Fruit fly (Drosophila melanogaster) whole organism, embryonic: ENCODE results near the gene CG5641.

Source experiments
- B-H2 ChIP-seq: fragments of 200-800 bp; sonication (Bioruptor generic); optimal IDR thresholded peaks from 2 replicates; lab custom pipeline; 2018; ENCODE audit warnings: missing biosample characterization, mild to moderate bottlenecking, missing genetic modification characterization
- C15 ChIP-seq: fragments of 200-800 bp; sonication (Bioruptor generic); IDR thresholded peaks from 3 replicates; pipeline ENCODE4 v1.3.6; 2022; ENCODE audit warnings: missing biosample characterization, missing genetic modification characterization
- CG10267 ChIP-seq: fragments of 200-800 bp; sonication (Bioruptor generic); optimal IDR thresholded peaks from 2 replicates; lab custom pipeline; 2018; ENCODE audit warnings: missing biosample characterization, mild to moderate bottlenecking, missing genetic modification characterization, moderate library complexity
- CG10321 ChIP-seq: fragments of 200-800 bp; sonication (Bioruptor generic); IDR thresholded peaks from 2 replicates; pipeline ENCODE4 v1.3.6; 2022; ENCODE audit warnings: missing biosample characterization, missing genetic modification characterization
- CG12744 ChIP-seq: fragments of 200-800 bp; sonication (Bioruptor generic); optimal IDR thresholded peaks from 2 replicates; lab custom pipeline; 2016; ENCODE audit warnings: missing biosample characterization, missing genetic modification characterization
- CG12942 ChIP-seq: fragments of 200-800 bp; sonication (Bioruptor generic); optimal IDR thresholded peaks from 3 replicates; lab custom pipeline; 2016; ENCODE audit warnings: missing biosample characterization, missing genetic modification characterization
- CG13287 ChIP-seq: fragments of 200-800 bp; sonication (Bioruptor generic); IDR thresholded peaks from 2 replicates; pipeline ENCODE4 v1.3.6; 2022; ENCODE audit warnings: missing biosample characterization, missing genetic modification characterization; ENCODE audit not compliant: partially characterized antibody
- CG16815 ChIP-seq: fragments of 200-800 bp; sonication (Bioruptor generic); optimal IDR thresholded peaks from 3 replicates; lab custom pipeline; 2017; ENCODE audit warnings: missing biosample characterization, mild to moderate bottlenecking, missing genetic modification characterization
- CG17186 ChIP-seq: fragments of 200-800 bp; sonication (Bioruptor generic); optimal IDR thresholded peaks from 3 replicates; lab custom pipeline; 2017; ENCODE audit warnings: missing biosample characterization, missing genetic modification reagents, missing genetic modification characterization
- CG17912 ChIP-seq: fragments of 200-800 bp; sonication (Bioruptor generic); optimal IDR thresholded peaks from 2 replicates; lab custom pipeline; 2018; ENCODE audit warnings: missing biosample characterization, mild to moderate bottlenecking, missing genetic modification characterization
- CG1792 ChIP-seq: fragments of 200-800 bp; sonication (Bioruptor generic); optimal IDR thresholded peaks from 2 replicates; lab custom pipeline; 2016; ENCODE audit warnings: missing biosample characterization, missing genetic modification characterization
- CG18011 ChIP-seq: fragments of 200-800 bp; sonication (Bioruptor generic); optimal IDR thresholded peaks from 2 replicates; lab custom pipeline; 2017; ENCODE audit warnings: missing biosample characterization, missing genetic modification characterization, mild to moderate bottlenecking, moderate library complexity, missing genotype
- CG2129 ChIP-seq: fragments of 200-800 bp; sonication (Bioruptor generic); IDR thresholded peaks from 2 replicates; pipeline ENCODE4 v1.3.6; 2022; ENCODE audit warnings: missing biosample characterization, missing genetic modification characterization; ENCODE audit not compliant: partially characterized antibody
- CG2889 ChIP-seq: fragments of 200-800 bp; sonication (Bioruptor generic); IDR thresholded peaks from 3 replicates; pipeline ENCODE4 v1.3.6; 2022; ENCODE audit warnings: missing biosample characterization, missing genetic modification characterization
- CG3995 ChIP-seq: fragments of 200-800 bp; sonication (Bioruptor generic); optimal IDR thresholded peaks from 3 replicates; lab custom pipeline; 2016; ENCODE audit warnings: missing biosample characterization, missing genetic modification characterization
- CG5245 ChIP-seq: fragments of 200-800 bp; sonication (Bioruptor generic); optimal IDR thresholded peaks from 3 replicates; lab custom pipeline; 2016; ENCODE audit warnings: missing biosample characterization, missing genetic modification characterization
- CG5953 ChIP-seq: fragments of 200-800 bp; sonication (Bioruptor generic); IDR thresholded peaks from 2 replicates; pipeline ENCODE4 v1.3.6; 2022; ENCODE audit warnings: missing biosample characterization, missing genetic modification characterization
- CG6813 ChIP-seq: fragments of 200-800 bp; sonication (Bioruptor generic); optimal IDR thresholded peaks from 2 replicates; lab custom pipeline; 2017; ENCODE audit warnings: missing biosample characterization, missing genetic modification characterization, mild to moderate bottlenecking, moderate library complexity, missing genetic modification reagents
- CG7372 ChIP-seq: fragments of 200-800 bp; sonication (Bioruptor generic); IDR thresholded peaks from 2 replicates; pipeline ENCODE4 v1.3.6; 2022; ENCODE audit warnings: missing biosample characterization, missing genetic modification characterization
- CG7963 ChIP-seq: fragments of 200-800 bp; sonication (Bioruptor generic); IDR thresholded peaks from 3 replicates; pipeline ENCODE4 v1.3.6; 2022; ENCODE audit warnings: missing biosample characterization, missing genetic modification characterization; ENCODE audit not compliant: partially characterized antibody
- CG8388 ChIP-seq: fragments of 200-800 bp; sonication (Bioruptor generic); optimal IDR thresholded peaks from 2 replicates; lab custom pipeline; 2019; ENCODE audit warnings: missing biosample characterization, mild to moderate bottlenecking, missing genetic modification characterization, moderate library complexity
- Hr78 ChIP-seq, 2 experiments: fragments of 200-800 bp in 1 of 2; fragments of >200 bp in 1 of 2; sonication (Bioruptor generic) in 1 of 2; optimal IDR thresholded peaks; 2 replicates each; lab custom pipeline; 2017 to 2019; ENCODE audit warnings: missing biosample characterization in 2 of 2, missing genetic modification characterization in 2 of 2, mild to moderate bottlenecking in 1 of 2, moderate library complexity in 1 of 2
- MTF-1 ChIP-seq: fragments of 200-800 bp; sonication (Bioruptor generic); optimal IDR thresholded peaks from 2 replicates; lab custom pipeline; 2018; ENCODE audit warnings: missing biosample characterization, mild to moderate bottlenecking, missing genetic modification characterization, borderline replicate concordance
- Myb ChIP-seq: fragments of 200-800 bp; sonication (Bioruptor generic); optimal IDR thresholded peaks from 2 replicates; lab custom pipeline; 2016; ENCODE audit warnings: missing biosample characterization, missing genetic modification characterization
- NFAT ChIP-seq: fragments of 200-800 bp; sonication (Bioruptor generic); IDR thresholded peaks from 2 replicates; pipeline ENCODE4 v1.3.6; 2022; ENCODE audit warnings: missing biosample characterization, missing genetic modification characterization
- NK7.1 ChIP-seq: fragments of 200-800 bp; sonication (Bioruptor generic); optimal IDR thresholded peaks from 3 replicates; lab custom pipeline; 2016; ENCODE audit warnings: missing biosample characterization, missing genetic modification characterization
- Ssrp ChIP-seq: fragments of 200-800 bp; sonication (Bioruptor generic); optimal IDR thresholded peaks from 2 replicates; lab custom pipeline; 2018; ENCODE audit warnings: missing biosample characterization, mild to moderate bottlenecking, missing genetic modification characterization, moderate library complexity
- Stat92E ChIP-seq, 3 experiments: fragments of >200 bp in 2 of 3; fragments of 200-800 bp in 1 of 3; sonication (Bioruptor generic) in 1 of 3; optimal IDR thresholded peaks; 2 replicates each; lab custom pipeline; 2017 to 2019; ENCODE audit warnings: missing biosample characterization in 3 of 3, missing genetic modification characterization in 3 of 3, mild to moderate bottlenecking in 1 of 3, moderate library complexity in 1 of 3
- Vsx1 ChIP-seq: fragments of 200-800 bp; sonication (Bioruptor generic); optimal IDR thresholded peaks from 2 replicates; lab custom pipeline; 2017; ENCODE audit warnings: missing biosample characterization, mild to moderate bottlenecking, missing genetic modification characterization, missing genetic modification reagents
- crc ChIP-seq: fragments of 200-800 bp; sonication (Bioruptor generic); optimal IDR thresholded peaks from 2 replicates; lab custom pipeline; 2016; ENCODE audit warnings: missing biosample characterization, missing genetic modification characterization
- da ChIP-seq: fragments of 200-800 bp; sonication (Bioruptor generic); optimal IDR thresholded peaks from 2 replicates; lab custom pipeline; 2016; ENCODE audit warnings: missing biosample characterization, missing genetic modification characterization
- emc ChIP-seq: fragments of 200-800 bp; sonication (Bioruptor generic); optimal IDR thresholded peaks from 2 replicates; lab custom pipeline; 2016; ENCODE audit warnings: missing biosample characterization, missing genetic modification characterization
- ems ChIP-seq: fragments of 200-800 bp; sonication (Bioruptor generic); optimal IDR thresholded peaks from 3 replicates; lab custom pipeline; 2016; ENCODE audit warnings: missing biosample characterization, missing genetic modification characterization
- fd96Cb ChIP-seq: fragments of 200-800 bp; sonication (Bioruptor generic); optimal IDR thresholded peaks from 2 replicates; lab custom pipeline; 2018; ENCODE audit warnings: missing biosample characterization, mild to moderate bottlenecking, missing genetic modification characterization, moderate library complexity
- gce ChIP-seq: fragments of 200-800 bp; sonication (Bioruptor generic); IDR thresholded peaks from 3 replicates; pipeline ENCODE4 v1.3.6; 2022; ENCODE audit warnings: missing biosample characterization, missing genetic modification characterization
- hkb ChIP-seq, 2 experiments: fragments of 200-800 bp in 1 of 2; fragments of >200 bp in 1 of 2; sonication (Bioruptor generic) in 1 of 2; IDR thresholded peaks in 1 of 2; optimal IDR thresholded peaks in 1 of 2; 2 replicates each; pipeline versions ENCODE4 v1.3.6 to Lab custom; 2017 to 2022; ENCODE audit warnings: missing biosample characterization in 1 of 2, missing genetic modification characterization in 1 of 2
- jigr1 ChIP-seq: fragments of 200-800 bp; sonication (Bioruptor generic); IDR thresholded peaks from 3 replicates; pipeline ENCODE4 v1.3.6; 2022; ENCODE audit warnings: missing biosample characterization, missing genetic modification characterization
- kay ChIP-seq: fragments of 200-800 bp; sonication (Bioruptor generic); optimal IDR thresholded peaks from 2 replicates; lab custom pipeline; 2016; ENCODE audit warnings: missing biosample characterization, missing genetic modification characterization
- klu ChIP-seq: fragments of 200-800 bp; sonication (Bioruptor generic); IDR thresholded peaks from 2 replicates; pipeline ENCODE4 v1.3.6; 2022; ENCODE audit warnings: missing biosample characterization, missing genetic modification characterization
- lmd ChIP-seq: fragments of 200-800 bp; sonication (Bioruptor generic); IDR thresholded peaks from 2 replicates; pipeline ENCODE4 v1.3.6; 2022; ENCODE audit warnings: missing biosample characterization, missing genetic modification characterization
- mirr ChIP-seq: fragments of 200-800 bp; sonication (Bioruptor generic); optimal IDR thresholded peaks from 3 replicates; lab custom pipeline; 2018; ENCODE audit warnings: missing biosample characterization, mild to moderate bottlenecking, missing genetic modification characterization
- pnt ChIP-seq: fragments of 200-800 bp; sonication (Bioruptor generic); optimal IDR thresholded peaks from 3 replicates; lab custom pipeline; 2016; ENCODE audit warnings: missing biosample characterization, missing genetic modification characterization
- prd ChIP-seq, 3 experiments: fragments of >200 bp in 2 of 3; fragments of 200-800 bp in 1 of 3; sonication (Bioruptor generic) in 1 of 3; optimal IDR thresholded peaks in 2 of 3; IDR thresholded peaks in 1 of 3; 2 replicates in 2 of 3; 3 replicates in 1 of 3; pipeline versions ENCODE4 v1.3.6 to Lab custom; 2017 to 2022; ENCODE audit warnings: missing biosample characterization in 1 of 3, missing genetic modification characterization in 1 of 3
- pzg ChIP-seq: fragments of 200-800 bp; sonication (Bioruptor generic); optimal IDR thresholded peaks from 3 replicates; lab custom pipeline; 2018; ENCODE audit warnings: missing biosample characterization, mild to moderate bottlenecking, missing genetic modification characterization, moderate library complexity
- sna ChIP-seq: fragments of 200-800 bp; sonication (Bioruptor generic); IDR thresholded peaks from 2 replicates; pipeline ENCODE4 v1.3.6; 2022; ENCODE audit warnings: missing biosample characterization, missing genetic modification characterization; ENCODE audit not compliant: partially characterized antibody
- tio ChIP-seq: fragments of 200-800 bp; sonication (Bioruptor generic); optimal IDR thresholded peaks from 2 replicates; lab custom pipeline; 2017; ENCODE audit warnings: missing biosample characterization, missing genetic modification characterization, inconsistent platforms
- vnd ChIP-seq: fragments of 200-800 bp; sonication (Bioruptor generic); IDR thresholded peaks from 3 replicates; pipeline ENCODE4 v1.3.6; 2022; ENCODE audit warnings: missing biosample characterization, missing genetic modification characterization; ENCODE audit not compliant: partially characterized antibody
- zen ChIP-seq: fragments of 200-800 bp; sonication (Bioruptor generic); optimal IDR thresholded peaks from 3 replicates; lab custom pipeline; 2018; ENCODE audit warnings: missing biosample characterization, mild to moderate bottlenecking, missing genetic modification characterization, moderate library complexity

The CG5641 gene

dm6 chr3R:12448889-12449314 is 19.8 kb upstream of the CG5641 start, which contains the start of gene CG18549 (continued):
- TF ChIP-seq fd96Cb (peak; percentile 100), CG8388 (GFP tag; lab: Kevin White, UChicago) (peak; percentile 100), CG7963 (GFP tag; lab: Robert Waterston, UW) (peak; percentile 73; the same call in 2 of the 3 replicates), NK7.1 (GFP tag; lab: Kevin White, UChicago) (peak; percentile 99), CG5245 (peak; percentile 100), crc (GFP tag; lab: Kevin White, UChicago) (peak; percentile 98), ems (GFP tag; lab: Kevin White, UChicago) (peak; percentile 100), CG18011 (peak; percentile 93), CG17912 (peak; percentile 100), mirr (GFP tag; lab: Kevin White, UChicago) (peak; percentile 99), CG2889 (GFP tag; lab: Robert Waterston, UW) (peak; percentile 99), CG3995 (GFP tag; lab: Kevin White, UChicago) (peak; percentile 87), kay (GFP tag; lab: Kevin White, UChicago) (peak; percentile 99), lmd (peak; percentile 100), CG6813 (peak; percentile 99), jigr1 (peak; percentile 99), Ssrp (tag; lab: Kevin White, UChicago) (peak; percentile 100), B-H2 (GFP tag; lab: Kevin White, UChicago) (peak; percentile 99), CG12942 (peak; percentile 99), zen (tag; lab: Kevin White, UChicago) (peak; percentile 100), prd (optimal IDR thresholded peaks at IDR 0.05; lab: Kevin White, UChicago) (no peak), prd (GFP tag; IDR thresholded peaks at IDR 0.05; lab: Robert Waterston, UW) (peak; percentile 100), pzg (GFP tag; lab: Kevin White, UChicago) (peak; percentile 52), NFAT (peak; percentile 99), Vsx1 (GFP tag; lab: Kevin White, UChicago) (peak; percentile 99), CG16815 (GFP tag; lab: Kevin White, UChicago) (peak; percentile 99), C15 (GFP tag; lab: Robert Waterston, UW) (peak; percentile 99), CG1792 (GFP tag; lab: Kevin White, UChicago) (peak; percentile 99), da (peak; percentile 97), CG12744 (GFP tag; lab: Kevin White, UChicago) (peak; percentile 99), CG10321 (GFP tag; lab: Robert Waterston, UW) (peak; percentile 91), sna (peak; percentile 85), Hr78 (GFP tag; optimal IDR thresholded peaks at IDR 0.05; lab: Kevin White, UChicago) (peak in 1 of 2 experiments; percentile 99), CG7372 (peak; percentile 100), CG10267 (tag; lab: Kevin White, UChicago) (peak; percentile 100), hkb (optimal IDR thresholded peaks at IDR 0.05; lab: Kevin White, UChicago) (no peak), hkb (GFP tag; IDR thresholded peaks at IDR 0.05; lab: Robert Waterston, UW) (peak; percentile 100), pnt (GFP tag; lab: Kevin White, UChicago) (peak; percentile 99), CG2129 (GFP tag; lab: Robert Waterston, UW) (peak; percentile 62), CG13287 (GFP tag; lab: Robert Waterston, UW) (peak; percentile 88), gce (GFP tag; lab: Robert Waterston, UW) (peak; percentile 100), CG5953 (GFP tag; lab: Robert Waterston, UW) (peak; percentile 100), Stat92E (GFP tag; optimal IDR thresholded peaks at IDR 0.05; lab: Kevin White, UChicago) (peak in 1 of 3 experiments; percentile 100), emc (GFP tag; lab: Kevin White, UChicago) (peak; percentile 97), CG17186 (GFP tag; lab: Kevin White, UChicago) (peak; percentile 96), klu (GFP tag; lab: Robert Waterston, UW) (peak; percentile 99), Myb (GFP tag; lab: Kevin White, UChicago) (peak; percentile 92), tio (GFP tag; lab: Kevin White, UChicago) (peak; percentile 99), vnd (GFP tag; lab: Robert Waterston, UW) (peak; percentile 65), MTF-1 (peak; percentile 99)
